ENCODE assay signal across 6 worm cellular contexts in genomic region chrIV:13777480-13777879, ce11.
TF ChIP-seq lines count a peak whose summit lies in the region.

Gene rpl-18 (plus strand): TSS chrIV:13777865.

TF ChIP-seq in whole organism, L1 larva, 84 proteins besides CTCF, POLR2A, EP300 and RAD21 (continued from another document and continues in another):
- TF ChIP-seq lin-15B (tag; optimal IDR thresholded peaks at IDR 0.05; lab: Kevin White, UChicago): peak; percentile 95
- TF ChIP-seq nhr-12 (tag; optimal IDR thresholded peaks at IDR 0.05; lab: Kevin White, UChicago): no peak
- no peak for TF ChIP-seq ces-1 (GFP tag; optimal IDR thresholded peaks at IDR 0.05; lab: Kevin White, UChicago)
- no peak for TF ChIP-seq fkh-4 (tag; optimal IDR thresholded peaks at IDR 0.05; lab: Kevin White, UChicago; ENCODE audit: borderline replicate concordance)
- TF ChIP-seq nhr-84 (tag; optimal IDR thresholded peaks at IDR 0.05; lab: Kevin White, UChicago): no peak
- peak; percentile 73 for TF ChIP-seq nhr-20 (tag; optimal IDR thresholded peaks at IDR 0.05; lab: Kevin White, UChicago)
- TF ChIP-seq ama-1 (optimal IDR thresholded peaks at IDR 0.05; lab: Kevin White, UChicago): no peak
- TF ChIP-seq sup-37 (GFP tag; optimal IDR thresholded peaks at IDR 0.05; lab: Kevin White, UChicago): no peak
- peak; percentile 48 for TF ChIP-seq fkh-10 (GFP tag; optimal IDR thresholded peaks at IDR 0.05; lab: Kevin White, UChicago)
- TF ChIP-seq unc-130 (tag; optimal IDR thresholded peaks at IDR 0.05; lab: Kevin White, UChicago): peak; percentile 91
- peak in 2 of 6 experiments; percentile 60 to 87 for TF ChIP-seq elt-3 (tag; optimal IDR thresholded peaks at IDR 0.05; lab: Kevin White, UChicago)
- TF ChIP-seq hlh-17 (GFP tag; optimal IDR thresholded peaks at IDR 0.05; lab: Kevin White, UChicago; ENCODE audit: borderline replicate concordance): no peak
- TF ChIP-seq egl-13 (tag; optimal IDR thresholded peaks at IDR 0.05; lab: Kevin White, UChicago): peak; percentile 48
- TF ChIP-seq nhr-19 (GFP tag; conservative IDR thresholded peaks at IDR 0.05; lab: Robert Waterston, UW): peak; percentile 62
- TF ChIP-seq aha-1 (tag; optimal IDR thresholded peaks at IDR 0.05; lab: Kevin White, UChicago): no peak
- TF ChIP-seq unc-30 (tag; optimal IDR thresholded peaks at IDR 0.05; lab: Kevin White, UChicago): no peak
- TF ChIP-seq snpc-4 (tag; optimal IDR thresholded peaks at IDR 0.05; lab: Kevin White, UChicago): peak; percentile 42
- peak; percentile 59 for TF ChIP-seq irx-1 (tag; optimal IDR thresholded peaks at IDR 0.05; lab: Kevin White, UChicago)
- TF ChIP-seq egl-27 (tag; optimal IDR thresholded peaks at IDR 0.05; lab: Kevin White, UChicago): no peak
- TF ChIP-seq nhr-11 (tag; optimal IDR thresholded peaks at IDR 0.05; lab: Kevin White, UChicago): no peak
- no peak for TF ChIP-seq tlp-1 (tag; optimal IDR thresholded peaks at IDR 0.05; lab: Kevin White, UChicago)
- no peak for TF ChIP-seq lin-14 (GFP tag; optimal IDR thresholded peaks at IDR 0.05; lab: Kevin White, UChicago)

TF ChIP-seq in whole organism, L2 larva, 48 proteins besides CTCF, POLR2A, EP300 and RAD21 (continued from another document and continues in another):
- TF ChIP-seq blmp-1 (tag; optimal IDR thresholded peaks at IDR 0.05; lab: Kevin White, UChicago; ENCODE audit: insufficient read depth) (no peak), mdl-1 (tag; optimal IDR thresholded peaks at IDR 0.05; lab: Kevin White, UChicago) (no peak), nhr-77 (tag; optimal IDR thresholded peaks at IDR 0.05; lab: Kevin White, UChicago) (no peak), skn-1 (tag; optimal IDR thresholded peaks at IDR 0.05; lab: Kevin White, UChicago) (no peak), unc-55 (GFP tag; optimal IDR thresholded peaks at IDR 0.05; lab: Kevin White, UChicago) (peak; percentile 90), egl-27 (tag; optimal IDR thresholded peaks at IDR 0.05; lab: Kevin White, UChicago) (no peak), zag-1 (tag; optimal IDR thresholded peaks at IDR 0.05; lab: Kevin White, UChicago) (no peak), crh-2 (tag; optimal IDR thresholded peaks at IDR 0.05; lab: Kevin White, UChicago) (peak; percentile 55), sma-3 (GFP tag; optimal IDR thresholded peaks at IDR 0.05; lab: Kevin White, UChicago) (peak; percentile 71), nhr-25 (tag; optimal IDR thresholded peaks at IDR 0.05; lab: Kevin White, UChicago) (peak; percentile 61), ama-1 (optimal IDR thresholded peaks at IDR 0.05; lab: Kevin White, UChicago) (peak; percentile 17), nhr-10 (tag; optimal IDR thresholded peaks at IDR 0.05; lab: Kevin White, UChicago) (no peak), R02D3.7 (tag; optimal IDR thresholded peaks at IDR 0.05; lab: Kevin White, UChicago) (no peak), peb-1 (tag; optimal IDR thresholded peaks at IDR 0.05; lab: Kevin White, UChicago) (no peak), nhr-11 (tag; optimal IDR thresholded peaks at IDR 0.05; lab: Kevin White, UChicago) (no peak), ZK546.5 (tag; optimal IDR thresholded peaks at IDR 0.05; lab: Kevin White, UChicago) (no peak), sma-9 (GFP tag; optimal IDR thresholded peaks at IDR 0.05; lab: Kevin White, UChicago) (no peak), sma-9 (tag; optimal IDR thresholded peaks at IDR 0.05; lab: Kevin White, UChicago) (no peak), lin-13 (GFP tag; optimal IDR thresholded peaks at IDR 0.05; lab: Kevin White, UChicago) (peak; percentile 72), nhr-237 (tag; optimal IDR thresholded peaks at IDR 0.05; lab: Kevin White, UChicago) (no peak), lin-11 (tag; optimal IDR thresholded peaks at IDR 0.05; lab: Kevin White, UChicago) (peak; percentile 60), mab-5 (tag; optimal IDR thresholded peaks at IDR 0.05; lab: Kevin White, UChicago) (no peak), nhr-6 (tag; optimal IDR thresholded peaks at IDR 0.05; lab: Kevin White, UChicago) (no peak), ceh-16 (tag; optimal IDR thresholded peaks at IDR 0.05; lab: Kevin White, UChicago) (no peak)

TF ChIP-seq in whole organism, L3 larva, 47 proteins besides CTCF, POLR2A, EP300 and RAD21 (continued from another document):
- peak; percentile 85 for TF ChIP-seq lin-39 (tag; optimal IDR thresholded peaks at IDR 0.05; lab: Kevin White, UChicago)
- TF ChIP-seq ceh-28 (tag; optimal IDR thresholded peaks at IDR 0.05; lab: Kevin White, UChicago): peak; percentile 6
- peak; percentile 73 for TF ChIP-seq nhr-25 (tag; optimal IDR thresholded peaks at IDR 0.05; lab: Kevin White, UChicago)
- TF ChIP-seq ceh-16 (tag; optimal IDR thresholded peaks at IDR 0.05; lab: Kevin White, UChicago): no peak
- TF ChIP-seq nhr-12 (tag; optimal IDR thresholded peaks at IDR 0.05; lab: Kevin White, UChicago): no peak

TF ChIP-seq in whole organism, L4 larva, 104 proteins besides CTCF, POLR2A, EP300 and RAD21 (continued from another document):
- TF ChIP-seq egl-43 (GFP tag; IDR thresholded peaks at IDR 0.05; lab: Robert Waterston, UW): no peak
- TF ChIP-seq arid-1 (GFP tag; conservative IDR thresholded peaks at IDR 0.05; lab: Robert Waterston, UW): no peak
- TF ChIP-seq fkh-10 (GFP tag; optimal IDR thresholded peaks at IDR 0.05; lab: Kevin White, UChicago): peak; percentile 20
- TF ChIP-seq ztf-7 (tag; optimal IDR thresholded peaks at IDR 0.05; lab: Kevin White, UChicago): peak; percentile 84
- TF ChIP-seq rbr-2 (tag; optimal IDR thresholded peaks at IDR 0.05; lab: Kevin White, UChicago): peak; percentile 45
- peak; percentile 95 for TF ChIP-seq Y48G9A.11 (GFP tag; IDR thresholded peaks at IDR 0.05; lab: Robert Waterston, UW)
- peak; percentile 43 for TF ChIP-seq nhr-77 (tag; optimal IDR thresholded peaks at IDR 0.05; lab: Kevin White, UChicago)
- TF ChIP-seq dve-1 (tag; optimal IDR thresholded peaks at IDR 0.05; lab: Kevin White, UChicago; ENCODE audit: insufficient read depth): peak; percentile 72
- peak; percentile 8 for TF ChIP-seq unc-130 (GFP tag; optimal IDR thresholded peaks at IDR 0.05; lab: Kevin White, UChicago)
- peak; percentile 72 for TF ChIP-seq lin-13 (GFP tag; optimal IDR thresholded peaks at IDR 0.05; lab: Kevin White, UChicago)
- peak in 1 of 2 experiments; percentile 92 for TF ChIP-seq lsy-2 (tag; optimal IDR thresholded peaks at IDR 0.05; lab: Kevin White, UChicago)
- TF ChIP-seq mes-2 (tag; optimal IDR thresholded peaks at IDR 0.05; lab: Kevin White, UChicago; ENCODE audit: poor library complexity, severe bottlenecking): peak; percentile 86
- TF ChIP-seq mdl-1 (tag; optimal IDR thresholded peaks at IDR 0.05; lab: Kevin White, UChicago): peak in 1 of 2 experiments; percentile 30
- no peak for TF ChIP-seq spr-1 (tag; optimal IDR thresholded peaks at IDR 0.05; lab: Kevin White, UChicago)
- no peak for TF ChIP-seq mdt-29 (GFP tag; IDR thresholded peaks at IDR 0.05; lab: Robert Waterston, UW)
- no peak for TF ChIP-seq cey-2 (tag; optimal IDR thresholded peaks at IDR 0.05; lab: Kevin White, UChicago; ENCODE audit: borderline replicate concordance, insufficient read depth)
- peak; percentile 57 for TF ChIP-seq mep-1 (tag; optimal IDR thresholded peaks at IDR 0.05; lab: Kevin White, UChicago)
- TF ChIP-seq duxl-1 (tag; optimal IDR thresholded peaks at IDR 0.05; lab: Kevin White, UChicago; ENCODE audit: poor library complexity): no peak
- no peak for TF ChIP-seq jun-1 (tag; optimal IDR thresholded peaks at IDR 0.05; lab: Kevin White, UChicago)

TF ChIP-seq in whole organism, mixed stage, embryonic, 35 proteins besides CTCF, POLR2A, EP300 and RAD21 (continued from another document):
- TF ChIP-seq M03D4.4 (tag; optimal IDR thresholded peaks at IDR 0.05; lab: Kevin White, UChicago) (no peak), mep-1 (tag; optimal IDR thresholded peaks at IDR 0.05; lab: Kevin White, UChicago) (peak; percentile 23), nhr-237 (tag; optimal IDR thresholded peaks at IDR 0.05; lab: Kevin White, UChicago) (peak; percentile 45), hlh-1 (tag; optimal IDR thresholded peaks at IDR 0.05; lab: Kevin White, UChicago) (peak; percentile 17), sem-2 (GFP tag; optimal IDR thresholded peaks at IDR 0.05; lab: Kevin White, UChicago) (no peak), bed-3 (GFP tag; optimal IDR thresholded peaks at IDR 0.05; lab: Kevin White, UChicago) (no peak), drap-1 (GFP tag; optimal IDR thresholded peaks at IDR 0.05; lab: Kevin White, UChicago) (no peak), unc-62 (GFP tag; optimal IDR thresholded peaks at IDR 0.05; lab: Kevin White, UChicago) (no peak), elt-1 (tag; optimal IDR thresholded peaks at IDR 0.05; lab: Kevin White, UChicago; ENCODE audit: borderline replicate concordance, insufficient read depth) (no peak), elt-3 (tag; optimal IDR thresholded peaks at IDR 0.05; lab: Kevin White, UChicago) (no peak), ceh-39 (tag; optimal IDR thresholded peaks at IDR 0.05; lab: Kevin White, UChicago) (peak; percentile 41), nhr-76 (tag; optimal IDR thresholded peaks at IDR 0.05; lab: Kevin White, UChicago) (no peak), nhr-28 (tag; optimal IDR thresholded peaks at IDR 0.05; lab: Kevin White, UChicago) (no peak), zip-8 (tag; optimal IDR thresholded peaks at IDR 0.05; lab: Kevin White, UChicago) (no peak), ces-1 (GFP tag; optimal IDR thresholded peaks at IDR 0.05; lab: Kevin White, UChicago) (peak; percentile 67), mls-2 (tag; optimal IDR thresholded peaks at IDR 0.05; lab: Kevin White, UChicago) (no peak)

TF ChIP-seq in whole organism, young adult, 124 proteins besides CTCF, POLR2A, EP300 and RAD21 (continued from another document):
- TF ChIP-seq lsl-1 (GFP tag; optimal IDR thresholded peaks at IDR 0.05; lab: Kevin White, UChicago) (peak; percentile 28), ztf-18 (tag; optimal IDR thresholded peaks at IDR 0.05; lab: Kevin White, UChicago) (no peak), die-1 (tag; optimal IDR thresholded peaks at IDR 0.05; lab: Kevin White, UChicago) (no peak), lin-54 (GFP tag; optimal IDR thresholded peaks at IDR 0.05; lab: Kevin White, UChicago) (peak; percentile 40), Y53F4B.3 (GFP tag; IDR thresholded peaks at IDR 0.05; lab: Robert Waterston, UW) (no peak), unc-130 (GFP tag; optimal IDR thresholded peaks at IDR 0.05; lab: Kevin White, UChicago) (no peak), attf-3 (GFP tag; conservative IDR thresholded peaks at IDR 0.05; lab: Robert Waterston, UW) (peak; percentile 97), snpc-4 (GFP tag; optimal IDR thresholded peaks at IDR 0.05; lab: Kevin White, UChicago) (peak; percentile 64), snpc-4 (tag; optimal IDR thresholded peaks at IDR 0.05; lab: Kevin White, UChicago) (peak in 3 of 4 experiments; percentile 83 to 92 (median 84)), lsy-27 (tag; optimal IDR thresholded peaks at IDR 0.05; lab: Kevin White, UChicago; ENCODE audit: borderline replicate concordance, insufficient read depth) (no peak), F22D6.2 (tag; optimal IDR thresholded peaks at IDR 0.05; lab: Kevin White, UChicago) (no peak), snpc-1.3 (tag; optimal IDR thresholded peaks at IDR 0.05; lab: Kevin White, UChicago; ENCODE audit: insufficient read depth) (no peak)
